Worm (Caenorhabditis elegans): ENCODE results near the gene kmo-1.

DNA sequence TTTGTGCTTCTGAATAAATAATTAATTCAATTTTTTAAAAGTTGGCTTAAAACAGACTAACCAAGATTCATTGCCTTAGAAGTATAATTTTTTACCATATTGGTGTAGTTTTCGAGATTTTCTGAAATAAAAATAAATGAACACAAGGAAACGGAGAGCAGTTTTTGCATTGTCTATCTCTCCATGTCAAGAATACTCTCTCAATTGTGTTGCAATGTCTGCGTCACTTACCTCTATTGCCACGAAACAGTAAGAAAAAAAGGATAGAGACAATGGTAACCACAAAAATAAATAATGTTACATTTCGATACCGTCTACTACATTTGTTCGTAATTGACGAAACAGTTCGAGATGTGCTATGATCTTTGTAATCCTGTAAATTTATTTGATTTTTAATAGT lies 12.6 kb upstream of the kmo-1 start, which contains the start of gene R07B7.10:
- no peak for TF ChIP-seq ref-1 (GFP tag; conservative IDR thresholded peaks at IDR 0.05)
- no peak for TF ChIP-seq ztf-29 (GFP tag; IDR thresholded peaks at IDR 0.05)
- no peak for TF ChIP-seq cog-1 (tag; optimal IDR thresholded peaks at IDR 0.05)
- no peak for TF ChIP-seq klf-2 (GFP tag; conservative IDR thresholded peaks at IDR 0.05)
- TF ChIP-seq ztf-23 (GFP tag; IDR thresholded peaks at IDR 0.05), result no peak
